Worm (Caenorhabditis elegans) whole organism, L3 larva: ENCODE results near the gene K11H3.5.

Experiments
- ama-1 ChIP-seq: fragments of 150-350 bp; optimal IDR thresholded peaks from 2 replicates; lab custom pipeline; 2018
- daf-12 ChIP-seq: fragments of 150-350 bp; optimal IDR thresholded peaks from 2 replicates; lab custom pipeline; 2014; ENCODE audit warnings: missing biosample characterization, missing genetic modification reagents, missing genetic modification characterization
- fos-1 ChIP-seq: fragments of 150-350 bp; optimal IDR thresholded peaks from 2 replicates; lab custom pipeline; 2014; ENCODE audit warnings: missing biosample characterization, missing genetic modification characterization
- jun-1 ChIP-seq: fragments of 150-350 bp; optimal IDR thresholded peaks from 2 replicates; lab custom pipeline; 2014; ENCODE audit warnings: missing biosample characterization, missing genetic modification reagents, missing genetic modification characterization
- lin-39 ChIP-seq: fragments of 150-350 bp; optimal IDR thresholded peaks from 2 replicates; lab custom pipeline; 2018; ENCODE audit warnings: missing biosample characterization, missing genetic modification reagents, missing genetic modification characterization
- nhr-11 ChIP-seq: fragments of 150-350 bp; optimal IDR thresholded peaks from 2 replicates; lab custom pipeline; 2014; ENCODE audit warnings: missing biosample characterization, missing genetic modification characterization
- nhr-237 ChIP-seq: fragments of 150-350 bp; optimal IDR thresholded peaks from 2 replicates; lab custom pipeline; 2014; ENCODE audit warnings: missing biosample characterization, missing genetic modification characterization
- nhr-25 ChIP-seq: sonication (generic microtip); optimal IDR thresholded peaks from 2 replicates; lab custom pipeline; 2017; ENCODE audit warnings: missing biosample characterization, missing genetic modification characterization
- nhr-77 ChIP-seq: fragments of 150-350 bp; optimal IDR thresholded peaks from 2 replicates; lab custom pipeline; 2014; ENCODE audit warnings: missing biosample characterization, missing genetic modification characterization
- pha-4 ChIP-seq: fragments of 150-350 bp; optimal IDR thresholded peaks from 2 replicates; lab custom pipeline; 2014; ENCODE audit warnings: missing biosample characterization, missing genetic modification reagents, missing genetic modification characterization
- snpc-4 ChIP-seq: fragments of 150-350 bp; optimal IDR thresholded peaks from 2 replicates; lab custom pipeline; 2014; ENCODE audit warnings: missing biosample characterization, missing genetic modification characterization
- unc-62 ChIP-seq: fragments of 150-350 bp; sonication (generic microtip); optimal IDR thresholded peaks from 4 replicates; lab custom pipeline; 2014; ENCODE audit warnings: missing biosample characterization, missing genetic modification reagents, missing genetic modification characterization
- ztf-11 ChIP-seq: fragments of 150-350 bp; optimal IDR thresholded peaks from 2 replicates; lab custom pipeline; 2014; ENCODE audit warnings: missing biosample characterization, missing genetic modification characterization
- ztf-4 ChIP-seq: fragments of 150-350 bp; optimal IDR thresholded peaks from 2 replicates; lab custom pipeline; 2014; ENCODE audit warnings: missing biosample characterization, missing genetic modification characterization

- TF ChIP-seq snpc-4 (no peak), fos-1 (tag; lab: Kevin White, UChicago) (no peak), nhr-77 (no peak), ztf-4 (tag; lab: Kevin White, UChicago) (no peak), nhr-25 (tag; lab: Kevin White, UChicago) (no peak), lin-39 (no peak), daf-12 (tag; lab: Kevin White, UChicago) (no peak), ama-1 (lab: Kevin White, UChicago) (no peak), nhr-237 (tag; lab: Kevin White, UChicago) (no peak), jun-1 (no peak), nhr-11 (tag; lab: Kevin White, UChicago) (no peak), pha-4 (tag; lab: Kevin White, UChicago) (no peak), unc-62 (no peak), ztf-11 (tag; lab: Kevin White, UChicago) (no peak)
These were observed 30.9 kb downstream of the K11H3.5 start for ce11 chrIII:9874515-9874914.
